Worm (Caenorhabditis elegans) whole organism, L4 larva: ENCODE data around the gene C15H7.3.

Experiments
- D1046.2 ChIP-seq: fragments of 200-800 bp; sonication (Bioruptor generic); IDR thresholded peaks from 2 replicates; pipeline ENCODE4 v1.3.6; 2022; ENCODE audit warnings: missing genetic modification characterization, missing compliant biosample characterization
- F37D6.2 ChIP-seq: sonication (generic microtip); optimal IDR thresholded peaks from 2 replicates; lab custom pipeline; 2016; ENCODE audit warnings: mild to moderate bottlenecking, missing genetic modification characterization, missing compliant biosample characterization
- F49E8.2 ChIP-seq: sonication (generic microtip); optimal IDR thresholded peaks from 2 replicates; lab custom pipeline; 2016; ENCODE audit warnings: missing compliant biosample characterization, mild to moderate bottlenecking, missing genetic modification characterization, borderline replicate concordance
- T20F7.1 ChIP-seq: fragments of 200-800 bp; sonication (Bioruptor generic); optimal IDR thresholded peaks from 2 replicates; lab custom pipeline; 2018; ENCODE audit warnings: mild to moderate bottlenecking, missing genetic modification characterization, missing compliant biosample characterization
- T26A8.4 ChIP-seq: fragments of 200-800 bp; sonication (Bioruptor generic); IDR thresholded peaks from 2 replicates; pipeline ENCODE4 v1.3.6; 2022; ENCODE audit warnings: missing genetic modification characterization, missing compliant biosample characterization
- Y105C5A.15 ChIP-seq: fragments of 200-800 bp; sonication (Bioruptor generic); IDR thresholded peaks from 2 replicates; pipeline ENCODE4 v1.3.6; 2022; ENCODE audit warnings: missing genetic modification characterization, missing compliant biosample characterization
- ZK546.5 ChIP-seq, 2 experiments: sonication (generic microtip); optimal IDR thresholded peaks; 2 replicates each; lab custom pipeline; 2017; ENCODE audit warnings: missing biosample characterization in 2 of 2, missing genetic modification characterization in 2 of 2
- aha-1 ChIP-seq: fragments of 150-350 bp; peaks from one replicate; lab custom pipeline; 2014; ENCODE audit warnings: missing biosample characterization, missing genetic modification characterization
- arid-1 ChIP-seq: fragments of 200-800 bp; sonication (Bioruptor generic); conservative IDR thresholded peaks from 2 replicates; pipeline ENCODE4 v1.3.6; 2022; ENCODE audit warnings: missing genetic modification reagents, missing genetic modification characterization, missing compliant biosample characterization
- ceh-20 ChIP-seq: fragments of 200-800 bp; sonication (Bioruptor generic); IDR thresholded peaks from 2 replicates; pipeline ENCODE4 v1.3.6; 2022; ENCODE audit warnings: missing genetic modification reagents, missing genetic modification characterization, missing compliant biosample characterization
- ceh-82 ChIP-seq: sonication (generic microtip); optimal IDR thresholded peaks from 2 replicates; lab custom pipeline; 2017; ENCODE audit warnings: missing biosample characterization, missing genetic modification characterization
- cey-2 ChIP-seq: sonication (generic microtip); optimal IDR thresholded peaks from 3 replicates; lab custom pipeline; 2017; ENCODE audit warnings: missing genetic modification characterization, mild to moderate bottlenecking, missing compliant biosample characterization, antibody characterized with exemption, borderline replicate concordance; ENCODE audit not compliant: insufficient read depth
- daf-12 ChIP-seq: fragments of 150-350 bp; optimal IDR thresholded peaks from 2 replicates; lab custom pipeline; 2014; ENCODE audit warnings: missing biosample characterization, missing genetic modification reagents, missing genetic modification characterization
- daf-16 ChIP-seq, 3 experiments: sonication (generic microtip); optimal IDR thresholded peaks; 2 replicates each; lab custom pipeline; 2016 to 2017; ENCODE audit warnings: missing genetic modification characterization in 3 of 3, missing genetic modification reagents in 3 of 3, mild to moderate bottlenecking in 2 of 3, missing compliant biosample characterization in 2 of 3, missing biosample characterization in 1 of 3, moderate library complexity in 1 of 3
- daf-19 ChIP-seq: fragments of 200-800 bp; sonication (Bioruptor generic); conservative IDR thresholded peaks from 2 replicates; pipeline ENCODE4 v1.3.6; 2022; ENCODE audit warnings: missing genetic modification characterization, missing compliant biosample characterization
- daf-8 ChIP-seq: fragments of 200-800 bp; sonication (Bioruptor generic); IDR thresholded peaks from 2 replicates; pipeline ENCODE4 v1.3.6; 2022; ENCODE audit warnings: missing genetic modification characterization, missing compliant biosample characterization
- dmd-6 ChIP-seq: fragments of 200-800 bp; sonication (Bioruptor generic); IDR thresholded peaks from 2 replicates; pipeline ENCODE4 v1.3.6; 2022; ENCODE audit warnings: missing genetic modification reagents, missing genetic modification characterization, missing compliant biosample characterization
- dmd-8 ChIP-seq: fragments of 200-800 bp; sonication (Bioruptor generic); IDR thresholded peaks from 2 replicates; pipeline ENCODE4 v1.3.6; 2022; ENCODE audit warnings: missing genetic modification characterization, missing compliant biosample characterization
- duxl-1 ChIP-seq: sonication (generic microtip); optimal IDR thresholded peaks from 2 replicates; lab custom pipeline; 2016; ENCODE audit warnings: mild to moderate bottlenecking, missing genetic modification characterization, moderate library complexity, missing compliant biosample characterization; ENCODE audit not compliant: poor library complexity
- dve-1 ChIP-seq: sonication (generic microtip); optimal IDR thresholded peaks from 2 replicates; lab custom pipeline; 2017; ENCODE audit warnings: antibody characterized with exemption, mild to moderate bottlenecking, missing genetic modification characterization, missing compliant biosample characterization; ENCODE audit not compliant: insufficient read depth
- hif-1 ChIP-seq, 2 experiments: sonication (generic microtip); optimal IDR thresholded peaks; 2 replicates each; lab custom pipeline; 2016 to 2017; ENCODE audit warnings: missing compliant biosample characterization in 2 of 2, missing genetic modification characterization in 2 of 2, missing genetic modification reagents in 2 of 2, missing genotype in 2 of 2, mild to moderate bottlenecking in 1 of 2
- hlh-11 ChIP-seq: fragments of 200-800 bp; sonication (Bioruptor generic); optimal IDR thresholded peaks from 2 replicates; lab custom pipeline; 2018; ENCODE audit warnings: mild to moderate bottlenecking, missing genetic modification characterization, missing compliant biosample characterization
- hlh-30 ChIP-seq: sonication (generic microtip); optimal IDR thresholded peaks from 2 replicates; lab custom pipeline; 2017; ENCODE audit warnings: antibody characterized with exemption, mild to moderate bottlenecking, missing genetic modification characterization, missing compliant biosample characterization; ENCODE audit not compliant: insufficient read depth
- hmg-1.1 ChIP-seq: fragments of 200-800 bp; sonication (Bioruptor generic); IDR thresholded peaks from 2 replicates; pipeline ENCODE4 v1.3.6; 2022; ENCODE audit warnings: missing genetic modification reagents, missing genetic modification characterization, missing compliant biosample characterization
- lin-13 ChIP-seq: fragments of 150-350 bp; optimal IDR thresholded peaks from 2 replicates; lab custom pipeline; 2014; ENCODE audit warnings: missing biosample characterization, missing genetic modification reagents, missing genetic modification characterization
- lin-29 ChIP-seq: fragments of 200-800 bp; sonication (Bioruptor generic); IDR thresholded peaks from 2 replicates; pipeline ENCODE4 v1.3.6; 2022; ENCODE audit warnings: missing genetic modification reagents, missing genetic modification characterization, missing compliant biosample characterization
- lin-38 ChIP-seq: fragments of 200-800 bp; sonication (Bioruptor generic); IDR thresholded peaks from 2 replicates; pipeline ENCODE4 v1.3.6; 2022; ENCODE audit warnings: missing genetic modification reagents, missing genetic modification characterization, missing compliant biosample characterization
- lin-39 ChIP-seq: fragments of 150-350 bp; optimal IDR thresholded peaks from 2 replicates; lab custom pipeline; 2014; ENCODE audit warnings: missing biosample characterization, missing genetic modification reagents, missing genetic modification characterization
- mdl-1 ChIP-seq, 2 experiments: fragments of 150-350 bp in 1 of 2; sonication (generic microtip) in 1 of 2; optimal IDR thresholded peaks; 2 replicates each; lab custom pipeline; 2014 to 2017; ENCODE audit warnings: missing biosample characterization in 2 of 2, missing genetic modification characterization in 2 of 2
- mdt-29 ChIP-seq: fragments of 200-800 bp; sonication (Bioruptor generic); IDR thresholded peaks from 2 replicates; pipeline ENCODE4 v1.3.6; 2022; ENCODE audit warnings: missing genetic modification reagents, missing genetic modification characterization, missing compliant biosample characterization
- mep-1 ChIP-seq: fragments of 150-350 bp; sonication (generic microtip); optimal IDR thresholded peaks from 3 replicates; lab custom pipeline; 2014; ENCODE audit warnings: missing biosample characterization, missing genetic modification characterization
- mes-2 ChIP-seq: sonication (generic microtip); optimal IDR thresholded peaks from 2 replicates; lab custom pipeline; 2016; ENCODE audit warnings: missing genotype, mild to moderate bottlenecking, missing genetic modification characterization, missing compliant biosample characterization; ENCODE audit not compliant: poor library complexity, severe bottlenecking
- mxl-2 ChIP-seq: fragments of 200-800 bp; sonication (Bioruptor generic); conservative IDR thresholded peaks from 2 replicates; pipeline ENCODE4 v1.3.6; 2022; ENCODE audit warnings: missing genetic modification reagents, missing genetic modification characterization, missing compliant biosample characterization
- mxl-3 ChIP-seq: fragments of 200-800 bp; sonication (Bioruptor generic); optimal IDR thresholded peaks from 2 replicates; lab custom pipeline; 2018; ENCODE audit warnings: mild to moderate bottlenecking, missing genetic modification characterization, missing compliant biosample characterization
- nhr-42 ChIP-seq: fragments of 200-800 bp; sonication (Bioruptor generic); IDR thresholded peaks from 2 replicates; pipeline ENCODE4 v1.3.6; 2022; ENCODE audit warnings: missing genetic modification characterization, missing compliant biosample characterization
- nhr-48 ChIP-seq: sonication (generic microtip); optimal IDR thresholded peaks from 2 replicates; lab custom pipeline; 2016; ENCODE audit warnings: mild to moderate bottlenecking, missing genetic modification characterization, missing compliant biosample characterization
- nhr-6 ChIP-seq: fragments of 150-350 bp; optimal IDR thresholded peaks from 2 replicates; lab custom pipeline; 2014; ENCODE audit warnings: missing biosample characterization, missing genetic modification characterization
- pqm-1 ChIP-seq: sonication (generic microtip); optimal IDR thresholded peaks from 2 replicates; lab custom pipeline; 2017; ENCODE audit warnings: missing biosample characterization, missing genetic modification characterization
- skn-1 ChIP-seq: fragments of 150-350 bp; optimal IDR thresholded peaks from 2 replicates; lab custom pipeline; 2014; ENCODE audit warnings: missing biosample characterization, missing genetic modification characterization
- tra-1 ChIP-seq: fragments of 200-800 bp; sonication (Bioruptor generic); IDR thresholded peaks from 2 replicates; pipeline ENCODE4 v1.3.6; 2022; ENCODE audit warnings: missing genetic modification reagents, missing genetic modification characterization, missing compliant biosample characterization
- unc-62 ChIP-seq, 3 experiments: fragments of 150-350 bp in 1 of 3; sonication (generic microtip); optimal IDR thresholded peaks in 2 of 3; peaks in 1 of 3; 1 replicate in 1 of 3; 2 replicates in 2 of 3; lab custom pipeline; 2014 to 2017; ENCODE audit warnings: missing biosample characterization in 3 of 3, missing genetic modification characterization in 3 of 3, missing genetic modification reagents in 3 of 3, missing genotype in 1 of 3
- zfp-2 ChIP-seq: sonication (generic microtip); optimal IDR thresholded peaks from 2 replicates; lab custom pipeline; 2016; ENCODE audit warnings: mild to moderate bottlenecking, missing genetic modification characterization, missing compliant biosample characterization
- zip-11 ChIP-seq: fragments of 200-800 bp; sonication (Bioruptor generic); IDR thresholded peaks from 2 replicates; pipeline ENCODE4 v1.3.6; 2022; ENCODE audit warnings: missing genetic modification characterization, missing compliant biosample characterization
- ztf-7 ChIP-seq: fragments of 150-350 bp; optimal IDR thresholded peaks from 2 replicates; lab custom pipeline; 2014; ENCODE audit warnings: missing biosample characterization, missing genetic modification characterization

Gene C15H7.3

ce11 chrIII:9666668-9667067, 14.9 kb upstream of the C15H7.3 start (continued):
- TF ChIP-seq skn-1 (tag; lab: Kevin White, UChicago): no peak
- peak in 1 of 2 experiments; percentile 96 for TF ChIP-seq unc-62 (GFP tag; optimal IDR thresholded peaks at IDR 0.05 in 1 of 2; lab: Kevin White, UChicago)
- TF ChIP-seq unc-62 (tag; optimal IDR thresholded peaks at IDR 0.05; lab: Kevin White, UChicago): no peak
- TF ChIP-seq aha-1: peak; percentile 22
- TF ChIP-seq duxl-1 (tag; lab: Kevin White, UChicago): no peak
- TF ChIP-seq hmg-1.1 (GFP tag; lab: Robert Waterston, UW): 0 out of 2 replicates have a peak, but pooled peaks have one; percentile 19
- TF ChIP-seq zfp-2: no peak
- peak; percentile 18 for TF ChIP-seq pqm-1 (tag; lab: Kevin White, UChicago)
- TF ChIP-seq lin-13 (GFP tag; lab: Kevin White, UChicago): no peak
- TF ChIP-seq cey-2: no peak
- no peak for TF ChIP-seq daf-12 (tag; lab: Kevin White, UChicago)
- TF ChIP-seq F37D6.2 (tag; lab: Kevin White, UChicago): no peak
- TF ChIP-seq mdl-1 (tag; optimal IDR thresholded peaks at IDR 0.05; lab: Kevin White, UChicago): peak in 1 of 2 experiments; percentile 63
- peak; percentile 4; the same call in 1 of the 2 replicates for TF ChIP-seq lin-38 (GFP tag; lab: Robert Waterston, UW)
- TF ChIP-seq daf-16 (GFP tag; optimal IDR thresholded peaks at IDR 0.05; lab: Kevin White, UChicago): no peak
- TF ChIP-seq daf-16 (tag; optimal IDR thresholded peaks at IDR 0.05; lab: Kevin White, UChicago): peak; percentile 18
- TF ChIP-seq mep-1 (tag; lab: Kevin White, UChicago): peak; percentile 29
- no peak for TF ChIP-seq D1046.2 (GFP tag; lab: Robert Waterston, UW)
- no peak for TF ChIP-seq lin-39 (tag; lab: Kevin White, UChicago)
- TF ChIP-seq T20F7.1 (GFP tag; lab: Kevin White, UChicago): no peak

ce11 chrIII:9666239-9666638, 14.5 kb upstream of the C15H7.3 start:
- TF ChIP-seq nhr-6 (tag; lab: Kevin White, UChicago) (peak; percentile 55), ztf-7 (tag; lab: Kevin White, UChicago) (no peak), nhr-42 (GFP tag; lab: Robert Waterston, UW) (0 out of 2 replicates have a peak, but pooled peaks have one; percentile 47), zip-11 (GFP tag; lab: Robert Waterston, UW) (no peak), daf-8 (GFP tag; lab: Robert Waterston, UW) (no peak), dve-1 (tag; lab: Kevin White, UChicago) (peak; percentile 10), Y105C5A.15 (no peak), hlh-30 (tag; lab: Kevin White, UChicago) (peak; percentile 81), daf-16 (GFP tag; optimal IDR thresholded peaks at IDR 0.05; lab: Kevin White, UChicago) (no peak), daf-16 (tag; optimal IDR thresholded peaks at IDR 0.05; lab: Kevin White, UChicago) (peak; percentile 59), mes-2 (peak; percentile 35), hlh-11 (tag; lab: Kevin White, UChicago) (peak; percentile 17), mxl-2 (GFP tag; lab: Robert Waterston, UW) (no peak), dmd-6 (GFP tag; lab: Robert Waterston, UW) (peak; percentile 53), arid-1 (GFP tag; lab: Robert Waterston, UW) (0 out of 2 replicates have a peak, but pooled peaks have one; percentile 11), ZK546.5 (tag; optimal IDR thresholded peaks at IDR 0.05; lab: Kevin White, UChicago) (no peak), hif-1 (tag; optimal IDR thresholded peaks at IDR 0.05; lab: Kevin White, UChicago) (no peak)

- no peak for TF ChIP-seq mep-1 (tag; lab: Kevin White, UChicago)
- TF ChIP-seq dmd-6 (GFP tag; lab: Robert Waterston, UW): peak; percentile 88
- TF ChIP-seq daf-19 (GFP tag; lab: Robert Waterston, UW): no peak
- no peak for TF ChIP-seq T26A8.4 (GFP tag; lab: Robert Waterston, UW)
- TF ChIP-seq skn-1 (tag; lab: Kevin White, UChicago): no peak
- no peak for TF ChIP-seq lin-29 (GFP tag; lab: Robert Waterston, UW)
- TF ChIP-seq mdt-29 (GFP tag; lab: Robert Waterston, UW): no peak
- TF ChIP-seq aha-1: peak; percentile 94
- no peak for TF ChIP-seq nhr-48 (tag; lab: Kevin White, UChicago)
- TF ChIP-seq lin-38 (GFP tag; lab: Robert Waterston, UW): no peak
- TF ChIP-seq tra-1: no peak
- no peak for TF ChIP-seq F49E8.2 (tag; lab: Kevin White, UChicago)
- TF ChIP-seq dmd-8 (GFP tag; lab: Robert Waterston, UW): no peak
- no peak for TF ChIP-seq zip-11 (GFP tag; lab: Robert Waterston, UW)
- TF ChIP-seq ceh-82: no peak
- TF ChIP-seq nhr-42 (GFP tag; lab: Robert Waterston, UW): no peak
- no peak for TF ChIP-seq ceh-20 (GFP tag; lab: Robert Waterston, UW)
- TF ChIP-seq mxl-3 (GFP tag; lab: Kevin White, UChicago): peak; percentile 49
- TF ChIP-seq hif-1 (tag; optimal IDR thresholded peaks at IDR 0.05; lab: Kevin White, UChicago): peak in 1 of 2 experiments; percentile 23
- TF ChIP-seq hlh-11 (tag; lab: Kevin White, UChicago): peak; percentile 45
These were observed 13.9 kb upstream of the C15H7.3 start for ce11 chrIII:9665490-9666179.
